Worm (Caenorhabditis elegans) whole organism, early embryonic: ENCODE results near the gene Y73B6BL.47.
"Not testable (repeated sequence)": the region's sequence is repeated elsewhere in the genome, so short reads cannot be mapped to it uniquely, and the experiment has no call there.

Experiments
- B0310.2 ChIP-seq: sonication (generic microtip); optimal IDR thresholded peaks from 2 replicates; lab custom pipeline; 2016; ENCODE audit warnings: mild to moderate bottlenecking, missing genetic modification characterization, missing compliant biosample characterization
- F13C5.2 ChIP-seq: sonication (generic microtip); optimal IDR thresholded peaks from 2 replicates; lab custom pipeline; 2017; ENCODE audit warnings: mild to moderate bottlenecking, missing genetic modification characterization, inconsistent platforms, missing compliant biosample characterization
- aly-1 ChIP-seq: sonication (generic microtip); optimal IDR thresholded peaks from 2 replicates; lab custom pipeline; 2016; ENCODE audit warnings: missing genetic modification characterization, missing compliant biosample characterization
- ama-1 ChIP-seq: fragments of 150-350 bp; optimal IDR thresholded peaks from 2 replicates; lab custom pipeline; 2014
- ceh-13 ChIP-seq: fragments of 200-800 bp; sonication (Bioruptor generic); optimal IDR thresholded peaks from 2 replicates; lab custom pipeline; 2018; ENCODE audit warnings: mild to moderate bottlenecking, missing genetic modification characterization, missing compliant biosample characterization
- ceh-36 ChIP-seq: sonication (generic microtip); optimal IDR thresholded peaks from 2 replicates; lab custom pipeline; 2016; ENCODE audit warnings: missing genetic modification characterization, inconsistent platforms, missing compliant biosample characterization
- ets-7 ChIP-seq: sonication (generic microtip); optimal IDR thresholded peaks from 2 replicates; lab custom pipeline; 2016; ENCODE audit warnings: missing genotype, missing genetic modification characterization, missing compliant biosample characterization
- flt-1 ChIP-seq: fragments of 200-800 bp; sonication (Bioruptor generic); IDR thresholded peaks from 2 replicates; pipeline ENCODE4 v1.3.6; 2022; ENCODE audit warnings: missing genetic modification characterization, missing compliant biosample characterization
- hmbx-1 ChIP-seq: sonication (generic microtip); optimal IDR thresholded peaks from 2 replicates; lab custom pipeline; 2016; ENCODE audit warnings: mild to moderate bottlenecking, missing genetic modification characterization, missing compliant biosample characterization
- hmg-4 ChIP-seq: fragments of 200-800 bp; sonication (Bioruptor generic); optimal IDR thresholded peaks from 2 replicates; lab custom pipeline; 2018; ENCODE audit warnings: mild to moderate bottlenecking, missing genetic modification characterization, missing compliant biosample characterization
- hnd-1 ChIP-seq: sonication (generic microtip); optimal IDR thresholded peaks from 2 replicates; lab custom pipeline; 2016; ENCODE audit warnings: missing genetic modification characterization, missing compliant biosample characterization
- pes-1 ChIP-seq: fragments of 200-800 bp; sonication (Bioruptor generic); IDR thresholded peaks from 2 replicates; pipeline ENCODE4 v1.3.6; 2022; ENCODE audit warnings: missing genetic modification reagents, missing genetic modification characterization, missing compliant biosample characterization
- scrt-1 ChIP-seq: fragments of 200-800 bp; sonication (Bioruptor generic); IDR thresholded peaks from 2 replicates; pipeline ENCODE4 v1.3.6; 2022; ENCODE audit warnings: missing genetic modification characterization, missing compliant biosample characterization
- sea-1 ChIP-seq: fragments of 200-800 bp; sonication (Bioruptor generic); conservative IDR thresholded peaks from 2 replicates; pipeline ENCODE4 v1.3.6; 2022; ENCODE audit warnings: missing genetic modification characterization, missing compliant biosample characterization
- tbx-11 ChIP-seq: fragments of 200-800 bp; sonication (Bioruptor generic); IDR thresholded peaks from 2 replicates; pipeline ENCODE4 v1.3.6; 2022; ENCODE audit warnings: missing genetic modification characterization, missing compliant biosample characterization
- tbx-37 ChIP-seq: fragments of 200-800 bp; sonication (Bioruptor generic); conservative IDR thresholded peaks from 2 replicates; pipeline ENCODE4 v1.3.6; 2022; ENCODE audit warnings: missing genetic modification reagents, missing genetic modification characterization, missing compliant biosample characterization
- tra-4 ChIP-seq: sonication (generic microtip); optimal IDR thresholded peaks from 2 replicates; lab custom pipeline; 2017; ENCODE audit warnings: missing genetic modification characterization, missing compliant biosample characterization

Y73B6BL.47 gene

ce11 chrIV:6361668-6362067 lies at the start of gene Y73B6BL.47:
Gene Y73B6BL.47 (plus strand): TSS chrIV:6361968.
- TF ChIP-seq B0310.2 (tag; lab: Kevin White, UChicago), result no peak
- TF ChIP-seq ceh-13 (GFP tag; lab: Kevin White, UChicago), result no peak
- no peak for TF ChIP-seq hmg-4 (GFP tag; lab: Kevin White, UChicago)
- TF ChIP-seq ets-7, result no peak
- no peak for TF ChIP-seq ama-1 (lab: Kevin White, UChicago)
- no peak for TF ChIP-seq hmbx-1 (tag; lab: Kevin White, UChicago)
- TF ChIP-seq tbx-11 (GFP tag; lab: Robert Waterston, UW), result no peak
- TF ChIP-seq sea-1 (GFP tag; lab: Robert Waterston, UW), result no peak
- no peak for TF ChIP-seq aly-1 (tag; lab: Kevin White, UChicago)
- no peak for TF ChIP-seq tra-4
- no peak for TF ChIP-seq pes-1
- TF ChIP-seq tbx-37 (GFP tag; lab: Robert Waterston, UW), result no peak
- TF ChIP-seq scrt-1 (GFP tag; lab: Robert Waterston, UW), result no peak
- no peak for TF ChIP-seq F13C5.2
- TF ChIP-seq hnd-1 (tag; lab: Kevin White, UChicago), result no peak
- TF ChIP-seq flt-1, result no peak
- TF ChIP-seq ceh-36 (tag; lab: Kevin White, UChicago), result no peak

- not testable (repeated sequence) for TF ChIP-seq ceh-13 (GFP tag; lab: Kevin White, UChicago); sea-1 (GFP tag; lab: Robert Waterston, UW); hmbx-1 (tag; lab: Kevin White, UChicago)
Measured at ce11 chrIV:6317357-6317756, 44.4 kb upstream of the Y73B6BL.47 start, which contains the start of gene Y73B6BL.12. Gene Y73B6BL.12 (minus strand): TSS chrIV:6317457.

DNA sequence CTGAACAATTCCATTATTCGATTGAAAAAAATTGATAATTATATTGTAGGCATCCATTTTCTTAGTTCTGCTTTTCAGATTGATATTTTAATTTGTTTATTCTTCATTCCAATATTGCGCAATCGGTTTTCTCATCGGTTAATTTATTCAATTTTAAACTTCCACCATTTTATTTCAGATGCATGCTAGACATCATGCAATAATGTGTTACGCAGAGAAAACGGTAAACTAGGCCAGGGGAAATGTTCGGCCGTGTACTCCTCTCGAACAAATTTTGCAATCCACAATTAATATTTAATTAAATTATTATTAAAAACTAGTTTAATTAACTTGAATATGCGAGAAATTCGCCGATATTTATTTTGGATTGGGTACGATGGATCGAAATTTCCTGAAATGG lies 40.1 kb upstream of the Y73B6BL.47 start, which contains the start of gene Y73B6BL.29:
Y73B6BL.29 (plus strand) TSS at position 263 of the 400 bp plus-strand sequence.
- TF ChIP-seq pes-1 (peak; percentile 53; the same call in 1 of the 2 replicates), flt-1 (no peak), F13C5.2 (peak; percentile 9), scrt-1 (GFP tag; lab: Robert Waterston, UW) (no peak), tbx-37 (GFP tag; lab: Robert Waterston, UW) (peak; percentile 81), ets-7 (no peak), ceh-13 (GFP tag; lab: Kevin White, UChicago) (no peak), hmbx-1 (tag; lab: Kevin White, UChicago) (peak; percentile 25)

DNA sequence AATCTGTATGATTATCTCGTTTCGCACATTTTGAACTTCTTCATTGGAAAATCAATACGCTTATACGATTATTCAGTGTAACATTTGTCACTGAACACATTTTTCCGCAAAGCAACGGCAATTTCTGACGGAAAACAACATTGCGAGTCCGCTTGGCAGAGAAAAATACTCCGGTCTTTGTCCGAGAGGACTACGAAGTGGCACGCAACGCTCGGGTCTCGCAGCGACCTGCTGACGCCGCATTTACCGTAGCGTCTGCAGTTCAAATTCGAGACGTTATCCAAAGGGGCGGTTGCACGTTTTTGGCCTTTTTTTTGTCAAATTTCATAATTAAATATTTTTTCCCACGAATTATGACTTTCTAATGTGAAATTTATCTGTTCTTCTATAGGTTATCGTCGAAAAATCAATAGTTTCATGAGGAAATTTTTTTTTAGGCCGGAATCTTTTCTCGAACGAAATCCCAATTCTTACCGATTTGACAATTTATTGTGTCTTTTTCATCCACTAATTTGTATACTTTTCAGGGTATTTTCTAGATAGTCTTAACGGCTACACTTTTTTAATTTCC lies 38.0 kb upstream of the Y73B6BL.47 start, which contains the start of gene sqd-1:
sqd-1 (plus strand) TSS at position 521 of the 571 bp plus-strand sequence.
- TF ChIP-seq hmg-4 (GFP tag; lab: Kevin White, UChicago) (peak; percentile 73), tbx-37 (GFP tag; lab: Robert Waterston, UW) (peak; percentile 54; the same call in 1 of the 2 replicates), pes-1 (peak; percentile 54; the same call in 1 of the 2 replicates), flt-1 (peak; percentile 63; the same call in 1 of the 2 replicates), B0310.2 (tag; lab: Kevin White, UChicago) (no peak), tra-4 (no peak), tbx-11 (GFP tag; lab: Robert Waterston, UW) (peak; percentile 49; the same call in 1 of the 2 replicates), F13C5.2 (peak; percentile 80)

ce11 chrIV:6325772-6326171 lies 36.0 kb upstream of the Y73B6BL.47 start:
- no peak for TF ChIP-seq ets-7
- no peak for TF ChIP-seq ama-1 (lab: Kevin White, UChicago)
- no peak for TF ChIP-seq hnd-1 (tag; lab: Kevin White, UChicago)
- no peak for TF ChIP-seq pes-1
- no peak for TF ChIP-seq ceh-13 (GFP tag; lab: Kevin White, UChicago)
- no peak for TF ChIP-seq tbx-37 (GFP tag; lab: Robert Waterston, UW)
- no peak for TF ChIP-seq F13C5.2
- TF ChIP-seq scrt-1 (GFP tag; lab: Robert Waterston, UW), result no peak
- TF ChIP-seq hmbx-1 (tag; lab: Kevin White, UChicago), result no peak
- no peak for TF ChIP-seq B0310.2 (tag; lab: Kevin White, UChicago)
- TF ChIP-seq aly-1 (tag; lab: Kevin White, UChicago), result no peak
- no peak for TF ChIP-seq tbx-11 (GFP tag; lab: Robert Waterston, UW)
- no peak for TF ChIP-seq sea-1 (GFP tag; lab: Robert Waterston, UW)

DNA sequence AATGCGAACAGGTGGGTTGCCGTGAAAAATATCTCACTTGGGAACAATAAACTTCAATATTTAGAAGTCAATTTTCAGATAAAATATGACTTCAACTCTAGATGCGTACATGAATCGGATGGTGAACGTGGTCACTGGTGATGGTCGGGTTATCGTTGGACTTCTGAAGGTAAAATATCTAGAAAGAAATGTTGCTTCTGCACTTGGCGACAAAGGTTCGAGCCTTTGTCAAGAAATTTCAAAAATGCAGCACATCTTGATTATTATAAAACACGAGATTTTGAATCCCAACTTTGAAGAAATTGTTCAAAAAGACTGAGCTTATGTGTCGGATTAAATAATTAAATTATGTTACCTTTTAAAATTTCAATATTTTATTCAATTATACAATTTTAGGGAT lies 35.3 kb upstream of the Y73B6BL.47 start, which contains the start of gene lsm-8:
lsm-8 (plus strand) TSS at position 79 of the 400 bp plus-strand sequence.
- no peak for TF ChIP-seq hmg-4 (GFP tag; lab: Kevin White, UChicago)
- TF ChIP-seq tbx-37 (GFP tag; lab: Robert Waterston, UW), result no peak
- no peak for TF ChIP-seq F13C5.2
- no peak for TF ChIP-seq B0310.2 (tag; lab: Kevin White, UChicago)
- TF ChIP-seq sea-1 (GFP tag; lab: Robert Waterston, UW), result no peak
- no peak for TF ChIP-seq pes-1
- TF ChIP-seq ceh-13 (GFP tag; lab: Kevin White, UChicago), result no peak
- TF ChIP-seq scrt-1 (GFP tag; lab: Robert Waterston, UW), result no peak
- no peak for TF ChIP-seq tbx-11 (GFP tag; lab: Robert Waterston, UW)
- no peak for TF ChIP-seq tra-4
- no peak for TF ChIP-seq hnd-1 (tag; lab: Kevin White, UChicago)
- TF ChIP-seq hmbx-1 (tag; lab: Kevin White, UChicago), result no peak
- no peak for TF ChIP-seq ceh-36 (tag; lab: Kevin White, UChicago)
- no peak for TF ChIP-seq flt-1
- no peak for TF ChIP-seq ets-7

DNA sequence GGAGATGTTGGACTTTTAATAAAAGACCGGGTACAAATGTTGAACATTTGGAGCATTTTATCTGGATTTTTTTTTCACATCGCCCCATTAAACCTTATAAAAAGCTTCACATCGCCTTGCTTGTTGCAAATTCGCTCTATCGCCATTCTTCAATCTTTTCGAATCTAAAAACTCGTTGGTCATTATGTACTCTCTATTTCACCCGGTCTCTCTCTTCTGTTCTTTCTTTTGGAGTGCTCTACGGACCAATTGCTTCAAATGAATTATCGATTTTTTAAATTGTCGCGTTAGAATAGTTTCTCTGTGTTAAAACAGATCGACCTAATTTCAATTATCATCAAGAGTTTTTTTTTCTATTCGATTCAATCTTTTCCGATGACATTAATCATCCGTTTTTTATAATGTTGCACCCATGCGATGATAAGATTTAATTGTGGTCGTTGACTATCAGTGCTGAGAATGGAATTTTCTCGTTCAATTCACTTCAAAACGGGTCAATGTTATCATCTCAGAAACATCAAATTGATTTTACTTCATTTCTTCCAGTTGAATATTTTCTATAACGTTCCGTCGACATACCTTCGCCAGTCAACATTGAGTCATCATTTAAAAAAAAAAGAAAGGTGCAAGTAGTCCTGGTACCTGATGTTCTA lies 34.3 kb upstream of the Y73B6BL.47 start:
- TF ChIP-seq sea-1 (GFP tag; lab: Robert Waterston, UW) (no peak), ama-1 (lab: Kevin White, UChicago) (no peak), tbx-11 (GFP tag; lab: Robert Waterston, UW) (no peak)
